Fruit fly (Drosophila melanogaster) whole organism, embryonic: Measurements from ENCODE around the gene Jhbp5.

Experiments used
- Adf1 ChIP-seq: fragments of 200-800 bp; sonication (Bioruptor generic); IDR thresholded peaks from 2 replicates; pipeline ENCODE4 v1.3.6; 2022; ENCODE audit warnings: missing biosample characterization, missing genetic modification characterization
- B-H2 ChIP-seq: fragments of 200-800 bp; sonication (Bioruptor generic); optimal IDR thresholded peaks from 2 replicates; lab custom pipeline; 2018; ENCODE audit warnings: missing biosample characterization, mild to moderate bottlenecking, missing genetic modification characterization
- CG10565 ChIP-seq: fragments of 200-800 bp; sonication (Bioruptor generic); optimal IDR thresholded peaks from 3 replicates; lab custom pipeline; 2016; ENCODE audit warnings: missing biosample characterization, mild to moderate bottlenecking, missing genetic modification characterization
- CG11093 ChIP-seq: fragments of 200-800 bp; sonication (Bioruptor generic); IDR thresholded peaks from 3 replicates; pipeline ENCODE4 v1.3.6; 2022; ENCODE audit warnings: missing biosample characterization, missing genetic modification characterization
- CG11560 ChIP-seq: fragments of 200-800 bp; sonication (Bioruptor generic); IDR thresholded peaks from 3 replicates; pipeline ENCODE4 v1.3.6; 2022; ENCODE audit warnings: missing biosample characterization, missing genetic modification characterization
- CG12071 ChIP-seq: fragments of 200-800 bp; sonication (Bioruptor generic); optimal IDR thresholded peaks from 3 replicates; lab custom pipeline; 2018; ENCODE audit warnings: missing biosample characterization, mild to moderate bottlenecking, missing genetic modification characterization
- CG12659 ChIP-seq: fragments of 200-800 bp; sonication (Bioruptor generic); optimal IDR thresholded peaks from 3 replicates; lab custom pipeline; 2017; ENCODE audit warnings: mild to moderate bottlenecking, missing biosample characterization, missing genetic modification reagents, missing genetic modification characterization
- CG1529 ChIP-seq: fragments of 200-800 bp; sonication (Bioruptor generic); optimal IDR thresholded peaks from 3 replicates; lab custom pipeline; 2018; ENCODE audit warnings: missing biosample characterization, missing genetic modification characterization
- CG15479 ChIP-seq: fragments of 200-800 bp; sonication (Bioruptor generic); optimal IDR thresholded peaks from 3 replicates; lab custom pipeline; 2019; ENCODE audit warnings: missing biosample characterization, mild to moderate bottlenecking, missing genetic modification characterization, moderate library complexity
- CG15514 ChIP-seq: fragments of 200-800 bp; sonication (Bioruptor generic); optimal IDR thresholded peaks from 3 replicates; lab custom pipeline; 2017; ENCODE audit warnings: missing biosample characterization, missing genetic modification characterization, mild to moderate bottlenecking, moderate library complexity, missing genetic modification reagents
- CG16779 ChIP-seq: fragments of 200-800 bp; sonication (Bioruptor generic); IDR thresholded peaks from 2 replicates; pipeline ENCODE4 v1.3.6; 2022; ENCODE audit warnings: missing biosample characterization, missing genetic modification characterization
- CG16815 ChIP-seq: fragments of 200-800 bp; sonication (Bioruptor generic); optimal IDR thresholded peaks from 3 replicates; lab custom pipeline; 2017; ENCODE audit warnings: missing biosample characterization, mild to moderate bottlenecking, missing genetic modification characterization
- CG17385 ChIP-seq: fragments of 200-800 bp; sonication (Bioruptor generic); optimal IDR thresholded peaks from 3 replicates; lab custom pipeline; 2018; ENCODE audit warnings: missing biosample characterization, mild to moderate bottlenecking, missing genetic modification characterization
- CG32772 ChIP-seq: fragments of 200-800 bp; sonication (Bioruptor generic); IDR thresholded peaks from 2 replicates; pipeline ENCODE4 v1.3.6; 2022; ENCODE audit warnings: missing biosample characterization, missing genetic modification characterization
- CG6254 ChIP-seq: fragments of 200-800 bp; sonication (Bioruptor generic); optimal IDR thresholded peaks from 3 replicates; lab custom pipeline; 2017; ENCODE audit warnings: mild to moderate bottlenecking, missing biosample characterization, missing genetic modification reagents, missing genetic modification characterization
- CG6683 ChIP-seq: fragments of 200-800 bp; sonication (Bioruptor generic); optimal IDR thresholded peaks from 2 replicates; lab custom pipeline; 2017; ENCODE audit warnings: missing biosample characterization, mild to moderate bottlenecking, missing genetic modification characterization, missing genetic modification reagents
- CG6765 ChIP-seq: fragments of 200-800 bp; sonication (Bioruptor generic); optimal IDR thresholded peaks from 3 replicates; lab custom pipeline; 2017; ENCODE audit warnings: missing biosample characterization, mild to moderate bottlenecking, missing genetic modification characterization
- CG7963 ChIP-seq: fragments of 200-800 bp; sonication (Bioruptor generic); IDR thresholded peaks from 3 replicates; pipeline ENCODE4 v1.3.6; 2022; ENCODE audit warnings: missing biosample characterization, missing genetic modification characterization; ENCODE audit not compliant: partially characterized antibody
- Deaf1 ChIP-seq: fragments of 200-800 bp; optimal IDR thresholded peaks from 3 replicates; lab custom pipeline; 2019; ENCODE audit warnings: missing biosample characterization, mild to moderate bottlenecking, missing genetic modification characterization, moderate library complexity
- Ets65A ChIP-seq: fragments of 200-800 bp; sonication (Bioruptor generic); peaks from one replicate; lab custom pipeline; 2016; ENCODE audit warnings: missing biosample characterization, missing genetic modification characterization
- Fer3 ChIP-seq: fragments of 200-800 bp; sonication (Bioruptor generic); optimal IDR thresholded peaks from 2 replicates; lab custom pipeline; 2018; ENCODE audit warnings: missing biosample characterization, mild to moderate bottlenecking, missing genetic modification characterization, moderate library complexity
- HmgZ ChIP-seq: fragments of 200-800 bp; sonication (Bioruptor generic); optimal IDR thresholded peaks from 2 replicates; lab custom pipeline; 2018; ENCODE audit warnings: missing biosample characterization, mild to moderate bottlenecking, missing genetic modification characterization
- MBD-R2 ChIP-seq: fragments of 200-800 bp; sonication (Bioruptor generic); IDR thresholded peaks from 2 replicates; pipeline ENCODE4 v1.3.6; 2022; ENCODE audit warnings: missing biosample characterization, missing genetic modification characterization
- Neu2 ChIP-seq: fragments of 200-800 bp; sonication (Bioruptor generic); optimal IDR thresholded peaks from 3 replicates; lab custom pipeline; 2016; ENCODE audit warnings: missing biosample characterization, missing genetic modification characterization, borderline replicate concordance
- Nf-YC ChIP-seq: fragments of 200-800 bp; optimal IDR thresholded peaks from 3 replicates; lab custom pipeline; 2019; ENCODE audit warnings: missing biosample characterization, mild to moderate bottlenecking, missing genetic modification characterization, moderate library complexity
- Scr ChIP-seq: fragments of 200-800 bp; sonication (Bioruptor generic); IDR thresholded peaks from 2 replicates; pipeline ENCODE4 v1.3.6; 2022; ENCODE audit warnings: missing biosample characterization, missing genetic modification characterization; ENCODE audit not compliant: partially characterized antibody
- ash1 ChIP-seq: fragments of 200-800 bp; sonication (Bioruptor generic); optimal IDR thresholded peaks from 2 replicates; lab custom pipeline; 2018; ENCODE audit warnings: missing biosample characterization, mild to moderate bottlenecking, missing genetic modification characterization
- dmrt99B ChIP-seq: fragments of 200-800 bp; sonication (Bioruptor generic); optimal IDR thresholded peaks from 2 replicates; lab custom pipeline; 2018; ENCODE audit warnings: missing biosample characterization, mild to moderate bottlenecking, missing genetic modification characterization, moderate library complexity
- fd64A ChIP-seq: fragments of 200-800 bp; sonication (Bioruptor generic); optimal IDR thresholded peaks from 3 replicates; lab custom pipeline; 2018; ENCODE audit warnings: missing biosample characterization, mild to moderate bottlenecking, missing genetic modification characterization
- fru ChIP-seq: fragments of >200 bp; optimal IDR thresholded peaks from 2 replicates; lab custom pipeline; 2017
- gce ChIP-seq: fragments of 200-800 bp; sonication (Bioruptor generic); IDR thresholded peaks from 3 replicates; pipeline ENCODE4 v1.3.6; 2022; ENCODE audit warnings: missing biosample characterization, missing genetic modification characterization
- gcm2 ChIP-seq: fragments of 200-800 bp; sonication (Bioruptor generic); optimal IDR thresholded peaks from 2 replicates; lab custom pipeline; 2016; ENCODE audit warnings: missing biosample characterization, missing genetic modification characterization
- grn ChIP-seq: fragments of 200-800 bp; sonication (Bioruptor generic); optimal IDR thresholded peaks from 3 replicates; lab custom pipeline; 2017; ENCODE audit warnings: missing biosample characterization, missing genetic modification characterization
- kah ChIP-seq: fragments of 200-800 bp; sonication (Bioruptor generic); optimal IDR thresholded peaks from 2 replicates; lab custom pipeline; 2018; ENCODE audit warnings: missing biosample characterization, mild to moderate bottlenecking, missing genetic modification characterization
- phol ChIP-seq: fragments of 200-800 bp; sonication (Bioruptor generic); optimal IDR thresholded peaks from 3 replicates; lab custom pipeline; 2018; ENCODE audit warnings: missing biosample characterization, mild to moderate bottlenecking, missing genetic modification characterization, moderate library complexity
- rib ChIP-seq: fragments of 200-800 bp; sonication (Bioruptor generic); IDR thresholded peaks from 2 replicates; pipeline ENCODE4 v1.3.6; 2022; ENCODE audit warnings: missing biosample characterization, missing genetic modification characterization
- salm ChIP-seq: fragments of 200-800 bp; sonication (Bioruptor generic); optimal IDR thresholded peaks from 2 replicates; lab custom pipeline; 2018; ENCODE audit warnings: missing biosample characterization, mild to moderate bottlenecking, missing genetic modification characterization
- schlank ChIP-seq: fragments of 200-800 bp; sonication (Bioruptor generic); optimal IDR thresholded peaks from 2 replicates; lab custom pipeline; 2018; ENCODE audit warnings: missing biosample characterization, mild to moderate bottlenecking, missing genetic modification characterization
- scrt ChIP-seq: fragments of 200-800 bp; sonication (Bioruptor generic); optimal IDR thresholded peaks from 2 replicates; lab custom pipeline; 2018; ENCODE audit warnings: missing biosample characterization, mild to moderate bottlenecking, missing genetic modification characterization, moderate library complexity
- slou ChIP-seq: fragments of 200-800 bp; sonication (Bioruptor generic); optimal IDR thresholded peaks from 3 replicates; lab custom pipeline; 2016; ENCODE audit warnings: missing biosample characterization, missing genetic modification characterization
- sqz ChIP-seq: fragments of 200-800 bp; sonication (Bioruptor generic); optimal IDR thresholded peaks from 3 replicates; lab custom pipeline; 2018; ENCODE audit warnings: missing biosample characterization, mild to moderate bottlenecking, missing genetic modification characterization
- tup ChIP-seq: fragments of 200-800 bp; sonication (Bioruptor generic); optimal IDR thresholded peaks from 2 replicates; lab custom pipeline; 2016; ENCODE audit warnings: missing biosample characterization, mild to moderate bottlenecking, missing genetic modification characterization, moderate library complexity
- vnd ChIP-seq: fragments of 200-800 bp; sonication (Bioruptor generic); IDR thresholded peaks from 3 replicates; pipeline ENCODE4 v1.3.6; 2022; ENCODE audit warnings: missing biosample characterization, missing genetic modification characterization; ENCODE audit not compliant: partially characterized antibody

Gene Jhbp5

DNA sequence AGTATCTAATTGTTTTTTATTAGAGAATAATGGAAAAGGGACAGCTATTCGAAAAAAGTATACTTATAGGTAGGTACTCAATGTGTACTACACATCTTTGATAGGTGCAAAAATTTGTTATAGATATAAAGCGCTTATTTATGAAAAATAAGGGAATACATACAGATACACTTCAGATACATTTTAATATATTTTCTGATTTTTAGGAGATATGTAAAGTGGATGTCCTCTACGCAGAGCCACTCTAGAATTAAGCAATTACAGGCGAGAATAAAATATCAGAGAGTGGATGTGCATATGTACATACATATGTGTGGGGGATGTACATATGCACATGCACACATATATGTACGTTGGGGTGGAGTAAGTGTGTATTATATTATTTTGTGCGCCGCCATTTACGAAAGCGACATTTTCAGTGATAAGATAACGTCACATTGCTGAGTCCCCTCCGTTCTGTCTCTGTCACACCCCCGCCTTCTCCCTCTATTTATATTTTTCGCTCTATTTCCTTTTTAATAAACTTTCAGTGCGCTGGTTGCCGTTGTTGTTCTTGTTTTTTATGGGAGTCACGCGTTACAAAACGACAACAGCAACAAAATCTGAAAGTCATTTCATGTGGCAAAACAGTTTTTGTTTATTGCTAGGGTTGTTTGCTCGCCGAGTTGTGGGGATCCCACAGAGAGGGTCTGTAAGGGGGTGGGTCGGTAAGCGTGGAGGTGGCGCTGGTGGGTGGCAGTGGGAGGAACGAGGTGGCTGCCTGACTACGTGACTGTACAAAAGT lies 41.0 kb downstream of the Jhbp5 start (continued):
- TF ChIP-seq CG10565 (GFP tag; lab: Kevin White, UChicago) (no peak), Neu2 (GFP tag; lab: Kevin White, UChicago) (no peak), tup (GFP tag; lab: Kevin White, UChicago) (no peak), CG12071 (GFP tag; lab: Kevin White, UChicago) (peak; percentile 59), fd64A (GFP tag; lab: Kevin White, UChicago) (peak; percentile 6), gce (GFP tag; lab: Robert Waterston, UW) (no peak), scrt (GFP tag; lab: Kevin White, UChicago) (peak; percentile 12), CG32772 (no peak), kah (GFP tag; lab: Kevin White, UChicago) (peak; percentile 6), schlank (tag; lab: Kevin White, UChicago) (peak; percentile 27), sqz (peak; percentile 7), CG17385 (peak; percentile 10), Scr (0 out of 2 replicates have a peak, but pooled peaks have one; percentile 22), gcm2 (GFP tag; lab: Kevin White, UChicago) (peak; percentile 8), CG1529 (GFP tag; lab: Kevin White, UChicago) (no peak), MBD-R2 (GFP tag; lab: Robert Waterston, UW) (peak; percentile 25; the same call in 1 of the 2 replicates), B-H2 (GFP tag; lab: Kevin White, UChicago) (peak; percentile 69), vnd (GFP tag; lab: Robert Waterston, UW) (0 out of 3 replicates have a peak, but pooled peaks have one; percentile 49), CG11093 (GFP tag; lab: Robert Waterston, UW) (no peak), dmrt99B (tag; lab: Kevin White, UChicago) (no peak), phol (peak; percentile 6), salm (tag; lab: Kevin White, UChicago) (peak; percentile 37), CG6683 (no peak), CG7963 (GFP tag; lab: Robert Waterston, UW) (no peak), CG15479 (GFP tag; lab: Kevin White, UChicago) (no peak), rib (GFP tag; lab: Robert Waterston, UW) (0 out of 2 replicates have a peak, but pooled peaks have one; percentile 34), Fer3 (tag; lab: Kevin White, UChicago) (peak; percentile 1), CG12659 (GFP tag; lab: Kevin White, UChicago) (no peak), grn (GFP tag; lab: Kevin White, UChicago) (peak; percentile 48), Adf1 (peak; percentile 16; the same call in 1 of the 2 replicates), Nf-YC (peak; percentile 56), CG6765 (no peak), CG11560 (no peak), fru (lab: Kevin White, UChicago) (no peak), CG15514 (GFP tag; lab: Kevin White, UChicago) (peak; percentile 34), Deaf1 (tag; lab: Kevin White, UChicago) (peak; percentile 66), CG16815 (no peak), slou (GFP tag; lab: Kevin White, UChicago) (no peak), Ets65A (GFP tag; lab: Kevin White, UChicago) (peak; percentile 7), HmgZ (tag; lab: Kevin White, UChicago) (peak; percentile 72), ash1 (GFP tag; lab: Kevin White, UChicago) (peak; percentile 36), CG6254 (GFP tag; lab: Kevin White, UChicago) (peak; percentile 4), CG16779 (GFP tag; lab: Robert Waterston, UW) (no peak)
